Fruit fly (Drosophila melanogaster) whole organism, embryonic: ENCODE data around the gene Argp.

Experiments used
- CG10431 ChIP-seq: fragments of 200-800 bp; sonication (Bioruptor generic); optimal IDR thresholded peaks from 3 replicates; lab custom pipeline; 2018; ENCODE audit warnings: missing biosample characterization, mild to moderate bottlenecking, missing genetic modification characterization
- CG12236 ChIP-seq: fragments of 200-800 bp; sonication (Bioruptor generic); optimal IDR thresholded peaks from 2 replicates; lab custom pipeline; 2016; ENCODE audit warnings: missing biosample characterization, missing genetic modification characterization
- CG12299 ChIP-seq: fragments of 200-800 bp; sonication (Bioruptor generic); optimal IDR thresholded peaks from 2 replicates; lab custom pipeline; 2018; ENCODE audit warnings: missing biosample characterization, mild to moderate bottlenecking, missing genetic modification characterization
- CG12659 ChIP-seq: fragments of 200-800 bp; sonication (Bioruptor generic); optimal IDR thresholded peaks from 3 replicates; lab custom pipeline; 2017; ENCODE audit warnings: mild to moderate bottlenecking, missing biosample characterization, missing genetic modification reagents, missing genetic modification characterization
- CG16815 ChIP-seq: fragments of 200-800 bp; sonication (Bioruptor generic); optimal IDR thresholded peaks from 3 replicates; lab custom pipeline; 2017; ENCODE audit warnings: missing biosample characterization, mild to moderate bottlenecking, missing genetic modification characterization
- CG4282 ChIP-seq: fragments of 200-800 bp; sonication (Bioruptor generic); optimal IDR thresholded peaks from 2 replicates; lab custom pipeline; 2016; ENCODE audit warnings: missing biosample characterization, missing genetic modification characterization
- CG4707 ChIP-seq: fragments of 200-800 bp; sonication (Bioruptor generic); optimal IDR thresholded peaks from 2 replicates; lab custom pipeline; 2018; ENCODE audit warnings: missing biosample characterization, mild to moderate bottlenecking, missing genetic modification characterization, moderate library complexity
- CG5180 ChIP-seq: fragments of 200-800 bp; sonication (Bioruptor generic); optimal IDR thresholded peaks from 3 replicates; lab custom pipeline; 2017; ENCODE audit warnings: missing biosample characterization, missing genetic modification characterization, mild to moderate bottlenecking, moderate library complexity, missing genetic modification reagents
- CG6175 ChIP-seq: fragments of 200-800 bp; sonication (Bioruptor generic); IDR thresholded peaks from 3 replicates; pipeline ENCODE4 v1.3.6; 2022; ENCODE audit warnings: missing biosample characterization, missing genetic modification characterization
- CG6254 ChIP-seq: fragments of 200-800 bp; sonication (Bioruptor generic); optimal IDR thresholded peaks from 3 replicates; lab custom pipeline; 2017; ENCODE audit warnings: mild to moderate bottlenecking, missing biosample characterization, missing genetic modification reagents, missing genetic modification characterization
- CG6765 ChIP-seq: fragments of 200-800 bp; sonication (Bioruptor generic); optimal IDR thresholded peaks from 3 replicates; lab custom pipeline; 2017; ENCODE audit warnings: missing biosample characterization, mild to moderate bottlenecking, missing genetic modification characterization
- CG6854 ChIP-seq: fragments of 200-800 bp; sonication (Bioruptor generic); optimal IDR thresholded peaks from 3 replicates; lab custom pipeline; 2017; ENCODE audit warnings: missing biosample characterization, mild to moderate bottlenecking, missing genetic modification characterization
- CG7839 ChIP-seq: fragments of 200-800 bp; sonication (Bioruptor generic); optimal IDR thresholded peaks from 3 replicates; lab custom pipeline; 2018; ENCODE audit warnings: missing biosample characterization, mild to moderate bottlenecking, missing genetic modification characterization, moderate library complexity
- CG7963 ChIP-seq: fragments of 200-800 bp; sonication (Bioruptor generic); IDR thresholded peaks from 3 replicates; pipeline ENCODE4 v1.3.6; 2022; ENCODE audit warnings: missing biosample characterization, missing genetic modification characterization; ENCODE audit not compliant: partially characterized antibody
- CG8290 ChIP-seq, 3 experiments: fragments of 200-800 bp; sonication (Bioruptor generic); optimal IDR thresholded peaks; 2 replicates each; lab custom pipeline; 2016 to 2019; ENCODE audit warnings: missing biosample characterization in 3 of 3, missing genetic modification characterization in 3 of 3, mild to moderate bottlenecking in 2 of 3, moderate library complexity in 1 of 3
- CG9727 ChIP-seq: fragments of 200-800 bp; sonication (Bioruptor generic); optimal IDR thresholded peaks from 3 replicates; lab custom pipeline; 2017; ENCODE audit warnings: missing biosample characterization, mild to moderate bottlenecking, missing genetic modification characterization
- CTCF ChIP-seq: fragments of 200-800 bp; sonication (Bioruptor generic); optimal IDR thresholded peaks from 2 replicates; lab custom pipeline; 2017; ENCODE audit warnings: missing biosample characterization, mild to moderate bottlenecking, missing genetic modification characterization, moderate library complexity
- CkIIα-i1 ChIP-seq: fragments of 200-800 bp; sonication (Bioruptor generic); IDR thresholded peaks from 2 replicates; pipeline ENCODE4 v1.3.6; 2022; ENCODE audit warnings: missing biosample characterization, missing genetic modification characterization
- CrebB ChIP-seq: fragments of 200-800 bp; sonication (Bioruptor generic); optimal IDR thresholded peaks from 3 replicates; lab custom pipeline; 2018; ENCODE audit warnings: missing biosample characterization, mild to moderate bottlenecking, missing genetic modification characterization
- Dbx ChIP-seq: fragments of 200-800 bp; sonication (Bioruptor generic); IDR thresholded peaks from 3 replicates; pipeline ENCODE4 v1.3.6; 2022; ENCODE audit warnings: missing biosample characterization, missing genetic modification characterization
- Dp ChIP-seq: fragments of 200-800 bp; sonication (Bioruptor generic); optimal IDR thresholded peaks from 2 replicates; lab custom pipeline; 2018; ENCODE audit warnings: missing biosample characterization, mild to moderate bottlenecking, missing genetic modification characterization, moderate library complexity
- Drgx ChIP-seq: fragments of 200-800 bp; sonication (Bioruptor generic); IDR thresholded peaks from 2 replicates; pipeline ENCODE4 v1.3.6; 2022; ENCODE audit warnings: missing biosample characterization, missing genetic modification characterization
- E2f1 ChIP-seq: fragments of 200-800 bp; sonication (Bioruptor generic); IDR thresholded peaks from 2 replicates; pipeline ENCODE4 v1.3.6; 2022; ENCODE audit warnings: missing biosample characterization, missing genetic modification characterization
- HLH4C ChIP-seq: fragments of 200-800 bp; sonication (Bioruptor generic); IDR thresholded peaks from 3 replicates; pipeline ENCODE4 v1.3.6; 2022; ENCODE audit warnings: missing biosample characterization, missing genetic modification characterization; ENCODE audit not compliant: partially characterized antibody
- Jarid2 ChIP-seq: fragments of 200-800 bp; sonication (Bioruptor generic); optimal IDR thresholded peaks from 3 replicates; lab custom pipeline; 2017; ENCODE audit warnings: mild to moderate bottlenecking, missing biosample characterization, missing genetic modification reagents, missing genetic modification characterization
- MTF-1 ChIP-seq: fragments of 200-800 bp; sonication (Bioruptor generic); optimal IDR thresholded peaks from 2 replicates; lab custom pipeline; 2018; ENCODE audit warnings: missing biosample characterization, mild to moderate bottlenecking, missing genetic modification characterization, borderline replicate concordance
- NK7.1 ChIP-seq: fragments of 200-800 bp; sonication (Bioruptor generic); optimal IDR thresholded peaks from 3 replicates; lab custom pipeline; 2016; ENCODE audit warnings: missing biosample characterization, missing genetic modification characterization
- bigmax ChIP-seq: fragments of 200-800 bp; sonication (Bioruptor generic); optimal IDR thresholded peaks from 2 replicates; lab custom pipeline; 2018; ENCODE audit warnings: missing biosample characterization, mild to moderate bottlenecking, missing genetic modification characterization
- caup ChIP-seq: fragments of 200-800 bp; sonication (Bioruptor generic); optimal IDR thresholded peaks from 3 replicates; lab custom pipeline; 2017; ENCODE audit warnings: missing biosample characterization, mild to moderate bottlenecking, missing genetic modification characterization, moderate library complexity; ENCODE audit not compliant: severe bottlenecking
- dmrt11E ChIP-seq: fragments of 200-800 bp; sonication (Bioruptor generic); optimal IDR thresholded peaks from 3 replicates; lab custom pipeline; 2018; ENCODE audit warnings: missing biosample characterization, mild to moderate bottlenecking, missing genetic modification characterization, moderate library complexity
- dmrt99B ChIP-seq: fragments of 200-800 bp; sonication (Bioruptor generic); optimal IDR thresholded peaks from 2 replicates; lab custom pipeline; 2018; ENCODE audit warnings: missing biosample characterization, mild to moderate bottlenecking, missing genetic modification characterization, moderate library complexity
- en ChIP-seq: fragments of 200-800 bp; sonication (Bioruptor generic); optimal IDR thresholded peaks from 2 replicates; lab custom pipeline; 2016; ENCODE audit warnings: missing biosample characterization, missing genetic modification characterization
- esg ChIP-seq: fragments of 200-800 bp; sonication (Bioruptor generic); conservative IDR thresholded peaks from 2 replicates; pipeline ENCODE4 v1.3.6; 2022; ENCODE audit warnings: missing biosample characterization, missing genetic modification characterization
- ewg ChIP-seq: fragments of 200-800 bp; sonication (Bioruptor generic); optimal IDR thresholded peaks from 3 replicates; lab custom pipeline; 2017; ENCODE audit warnings: mild to moderate bottlenecking, missing biosample characterization, missing genetic modification reagents, missing genetic modification characterization
- fd3F ChIP-seq: fragments of 200-800 bp; sonication (Bioruptor generic); optimal IDR thresholded peaks from 2 replicates; lab custom pipeline; 2018; ENCODE audit warnings: missing biosample characterization, mild to moderate bottlenecking, missing genetic modification characterization, moderate library complexity
- grn ChIP-seq: fragments of 200-800 bp; sonication (Bioruptor generic); optimal IDR thresholded peaks from 3 replicates; lab custom pipeline; 2017; ENCODE audit warnings: missing biosample characterization, missing genetic modification characterization
- gro ChIP-seq: fragments of 200-800 bp; sonication (Bioruptor generic); optimal IDR thresholded peaks from 2 replicates; lab custom pipeline; 2016; ENCODE audit warnings: missing biosample characterization, missing genetic modification characterization
- her ChIP-seq: fragments of 200-800 bp; sonication (Bioruptor generic); optimal IDR thresholded peaks from 2 replicates; lab custom pipeline; 2016; ENCODE audit warnings: missing biosample characterization, missing genetic modification characterization
- kni ChIP-seq: fragments of 200-800 bp; sonication (Bioruptor generic); optimal IDR thresholded peaks from 3 replicates; lab custom pipeline; 2017; ENCODE audit warnings: mild to moderate bottlenecking, missing biosample characterization, missing genetic modification reagents, missing genetic modification characterization
- maf-S ChIP-seq: fragments of 200-800 bp; sonication (Bioruptor generic); optimal IDR thresholded peaks from 2 replicates; lab custom pipeline; 2016; ENCODE audit warnings: missing biosample characterization, missing genetic modification characterization
- nau ChIP-seq: fragments of 200-800 bp; sonication (Bioruptor generic); optimal IDR thresholded peaks from 3 replicates; lab custom pipeline; 2017; ENCODE audit warnings: missing biosample characterization, mild to moderate bottlenecking, missing genetic modification characterization, missing genetic modification reagents
- repo ChIP-seq: fragments of 200-800 bp; sonication (Bioruptor generic); optimal IDR thresholded peaks from 2 replicates; lab custom pipeline; 2016; ENCODE audit warnings: missing biosample characterization, missing genetic modification characterization
- row ChIP-seq: fragments of 200-800 bp; sonication (Bioruptor generic); IDR thresholded peaks from 3 replicates; pipeline ENCODE4 v1.3.6; 2022; ENCODE audit warnings: missing biosample characterization, missing genetic modification characterization
- salm ChIP-seq: fragments of 200-800 bp; sonication (Bioruptor generic); optimal IDR thresholded peaks from 2 replicates; lab custom pipeline; 2018; ENCODE audit warnings: missing biosample characterization, mild to moderate bottlenecking, missing genetic modification characterization
- sna ChIP-seq: fragments of 200-800 bp; sonication (Bioruptor generic); IDR thresholded peaks from 2 replicates; pipeline ENCODE4 v1.3.6; 2022; ENCODE audit warnings: missing biosample characterization, missing genetic modification characterization; ENCODE audit not compliant: partially characterized antibody
- tin ChIP-seq: fragments of 200-800 bp; sonication (Bioruptor generic); optimal IDR thresholded peaks from 3 replicates; lab custom pipeline; 2016; ENCODE audit warnings: missing biosample characterization, missing genetic modification characterization
- trem ChIP-seq: fragments of 200-800 bp; optimal IDR thresholded peaks from 3 replicates; lab custom pipeline; 2019; ENCODE audit warnings: missing biosample characterization, mild to moderate bottlenecking, missing genetic modification characterization, moderate library complexity
- vvl ChIP-seq: fragments of 200-800 bp; sonication (Bioruptor generic); IDR thresholded peaks from 2 replicates; pipeline ENCODE4 v1.3.6; 2022; ENCODE audit warnings: missing biosample characterization, missing genetic modification characterization

Argp gene

dm6 chr3R:13715012-13715673 is 5.4 kb upstream of the Argp start, which contains the start of gene kmr (continued):
- TF ChIP-seq CG8290 (GFP tag; optimal IDR thresholded peaks at IDR 0.05; lab: Kevin White, UChicago) (no peak), CG8290 (tag; optimal IDR thresholded peaks at IDR 0.05; lab: Kevin White, UChicago) (peak in 1 of 2 experiments; percentile 43), her (peak; percentile 57), HLH4C (0 out of 3 replicates have a peak, but pooled peaks have one; percentile 27), CG10431 (peak; percentile 29), CG4707 (GFP tag; lab: Kevin White, UChicago) (peak; percentile 36), CG7963 (0 out of 3 replicates have a peak, but pooled peaks have one; percentile 22), gro (GFP tag; lab: Kevin White, UChicago) (peak; percentile 81), CG12659 (GFP tag; lab: Kevin White, UChicago) (peak; percentile 24), caup (GFP tag; lab: Kevin White, UChicago) (peak; percentile 59), CTCF (peak; percentile 37), Dp (GFP tag; lab: Kevin White, UChicago) (no peak), MTF-1 (GFP tag; lab: Kevin White, UChicago) (peak; percentile 26), NK7.1 (GFP tag; lab: Kevin White, UChicago) (peak; percentile 58), grn (GFP tag; lab: Kevin White, UChicago) (peak; percentile 13), Drgx (GFP tag; lab: Robert Waterston, UW) (peak; percentile 55; the same call in 1 of the 2 replicates), CG4282 (peak; percentile 14), dmrt99B (peak; percentile 39), fd3F (no peak), sna (GFP tag; lab: Robert Waterston, UW) (peak; percentile 39; the same call in 1 of the 2 replicates), CG9727 (GFP tag; lab: Kevin White, UChicago) (peak; percentile 3), CG6175 (GFP tag; lab: Robert Waterston, UW) (peak; percentile 34; the same call in 1 of the 3 replicates), CG7839 (peak; percentile 12), Jarid2 (GFP tag; lab: Kevin White, UChicago) (peak; percentile 98), CG12299 (tag; lab: Kevin White, UChicago) (peak; percentile 56), ewg (GFP tag; lab: Kevin White, UChicago) (no peak), vvl (peak; percentile 65; the same call in 1 of the 2 replicates), nau (GFP tag; lab: Kevin White, UChicago) (peak; percentile 72), trem (peak; percentile 21), bigmax (GFP tag; lab: Kevin White, UChicago) (peak; percentile 9), dmrt11E (tag; lab: Kevin White, UChicago) (no peak), CG12236 (GFP tag; lab: Kevin White, UChicago) (peak; percentile 1), CrebB (tag; lab: Kevin White, UChicago) (peak; percentile 62), maf-S (GFP tag; lab: Kevin White, UChicago) (no peak), Dbx (GFP tag; lab: Robert Waterston, UW) (peak; percentile 75), salm (tag; lab: Kevin White, UChicago) (peak; percentile 5), tin (GFP tag; lab: Kevin White, UChicago) (no peak), esg (GFP tag; lab: Robert Waterston, UW) (no peak), CG16815 (GFP tag; lab: Kevin White, UChicago) (no peak), CG6765 (GFP tag; lab: Kevin White, UChicago) (peak; percentile 12), CG6854 (GFP tag; lab: Kevin White, UChicago) (peak; percentile 69), E2f1 (GFP tag; lab: Robert Waterston, UW) (no peak), CkIIα-i1 (no peak), repo (GFP tag; lab: Kevin White, UChicago) (peak; percentile 15), row (GFP tag; lab: Robert Waterston, UW) (no peak; the same call in 2 of the 3 replicates), kni (GFP tag; lab: Kevin White, UChicago) (peak; percentile 83), en (GFP tag; lab: Kevin White, UChicago) (no peak), CG5180 (GFP tag; lab: Kevin White, UChicago) (peak; percentile 47), CG6254 (GFP tag; lab: Kevin White, UChicago) (peak; percentile 30)
